Fruit fly (Drosophila melanogaster) whole organism, embryonic: ENCODE measurements around the gene CG42395.

Experiments used
- Asciz ChIP-seq: fragments of 200-800 bp; sonication (Bioruptor generic); optimal IDR thresholded peaks from 2 replicates; lab custom pipeline; 2017; ENCODE audit warnings: missing biosample characterization, mild to moderate bottlenecking, missing genetic modification characterization, missing genetic modification reagents
- Atf3 ChIP-seq: fragments of 200-800 bp; sonication (Bioruptor generic); optimal IDR thresholded peaks from 3 replicates; lab custom pipeline; 2016; ENCODE audit warnings: missing biosample characterization, missing genetic modification characterization
- Atf6 ChIP-seq: fragments of 200-800 bp; sonication (Bioruptor generic); IDR thresholded peaks from 2 replicates; pipeline ENCODE4 v1.3.6; 2022; ENCODE audit warnings: missing biosample characterization, missing genetic modification characterization
- CG10366 ChIP-seq: fragments of 200-800 bp; sonication (Bioruptor generic); IDR thresholded peaks from 2 replicates; pipeline ENCODE4 v1.3.6; 2022; ENCODE audit warnings: missing biosample characterization, missing genetic modification characterization
- CG12104 ChIP-seq: fragments of 200-800 bp; sonication (Bioruptor generic); optimal IDR thresholded peaks from 3 replicates; lab custom pipeline; 2016; ENCODE audit warnings: missing biosample characterization, missing genetic modification characterization
- CG12391 ChIP-seq: fragments of 200-800 bp; sonication (Bioruptor generic); optimal IDR thresholded peaks from 3 replicates; lab custom pipeline; 2018; ENCODE audit warnings: missing biosample characterization, mild to moderate bottlenecking, missing genetic modification characterization, moderate library complexity
- CG12744 ChIP-seq: fragments of 200-800 bp; sonication (Bioruptor generic); optimal IDR thresholded peaks from 2 replicates; lab custom pipeline; 2016; ENCODE audit warnings: missing biosample characterization, missing genetic modification characterization
- CG12942 ChIP-seq: fragments of 200-800 bp; sonication (Bioruptor generic); optimal IDR thresholded peaks from 3 replicates; lab custom pipeline; 2016; ENCODE audit warnings: missing biosample characterization, missing genetic modification characterization
- CG14050 ChIP-seq: fragments of 200-800 bp; sonication (Bioruptor generic); IDR thresholded peaks from 3 replicates; pipeline ENCODE4 v1.3.6; 2022; ENCODE audit warnings: missing biosample characterization, missing genetic modification characterization
- CG14710 ChIP-seq: fragments of 200-800 bp; sonication (Bioruptor generic); optimal IDR thresholded peaks from 3 replicates; lab custom pipeline; 2019; ENCODE audit warnings: missing biosample characterization, mild to moderate bottlenecking, missing genetic modification characterization, moderate library complexity
- CG14860 ChIP-seq: fragments of 200-800 bp; sonication (Bioruptor generic); IDR thresholded peaks from 3 replicates; pipeline ENCODE4 v1.3.6; 2022; ENCODE audit warnings: missing biosample characterization, missing genetic modification characterization; ENCODE audit not compliant: partially characterized antibody
- CG1529 ChIP-seq: fragments of 200-800 bp; sonication (Bioruptor generic); optimal IDR thresholded peaks from 3 replicates; lab custom pipeline; 2018; ENCODE audit warnings: missing biosample characterization, missing genetic modification characterization
- CG17186 ChIP-seq: fragments of 200-800 bp; sonication (Bioruptor generic); optimal IDR thresholded peaks from 3 replicates; lab custom pipeline; 2017; ENCODE audit warnings: missing biosample characterization, missing genetic modification reagents, missing genetic modification characterization
- CG1832 ChIP-seq: fragments of 200-800 bp; sonication (Bioruptor generic); optimal IDR thresholded peaks from 2 replicates; lab custom pipeline; 2017; ENCODE audit warnings: missing biosample characterization, mild to moderate bottlenecking, missing genetic modification characterization, inconsistent platforms
- CG18599 ChIP-seq: fragments of 200-800 bp; sonication (Bioruptor generic); optimal IDR thresholded peaks from 3 replicates; lab custom pipeline; 2017; ENCODE audit warnings: missing biosample characterization, missing genetic modification characterization, mild to moderate bottlenecking, moderate library complexity, missing genetic modification reagents
- CG31224 ChIP-seq: fragments of 200-800 bp; sonication (Bioruptor generic); IDR thresholded peaks from 2 replicates; pipeline ENCODE4 v1.3.6; 2022; ENCODE audit warnings: missing biosample characterization, missing genetic modification characterization
- CG32532 ChIP-seq: fragments of 200-800 bp; sonication (Bioruptor generic); IDR thresholded peaks from 2 replicates; pipeline ENCODE4 v1.3.6; 2022; ENCODE audit warnings: missing biosample characterization, missing genetic modification characterization
- CG3838 ChIP-seq: fragments of 200-800 bp; sonication (Bioruptor generic); optimal IDR thresholded peaks from 3 replicates; lab custom pipeline; 2016; ENCODE audit warnings: missing biosample characterization, missing genetic modification characterization
- CG4282 ChIP-seq: fragments of 200-800 bp; sonication (Bioruptor generic); optimal IDR thresholded peaks from 2 replicates; lab custom pipeline; 2016; ENCODE audit warnings: missing biosample characterization, missing genetic modification characterization
- CG43689 ChIP-seq: fragments of 200-800 bp; sonication (Bioruptor generic); IDR thresholded peaks from 2 replicates; pipeline ENCODE4 v1.3.6; 2022; ENCODE audit warnings: missing biosample characterization, missing genetic modification characterization
- CG4404 ChIP-seq: fragments of 200-800 bp; sonication (Bioruptor generic); IDR thresholded peaks from 2 replicates; pipeline ENCODE4 v1.3.6; 2022; ENCODE audit warnings: missing biosample characterization, missing genetic modification characterization
- CG5953 ChIP-seq: fragments of 200-800 bp; sonication (Bioruptor generic); IDR thresholded peaks from 2 replicates; pipeline ENCODE4 v1.3.6; 2022; ENCODE audit warnings: missing biosample characterization, missing genetic modification characterization
- CG7928 ChIP-seq: fragments of 200-800 bp; sonication (Bioruptor generic); optimal IDR thresholded peaks from 2 replicates; lab custom pipeline; 2017; ENCODE audit warnings: missing biosample characterization, mild to moderate bottlenecking, missing genetic modification characterization
- CG7987 ChIP-seq: fragments of 200-800 bp; sonication (Bioruptor generic); optimal IDR thresholded peaks from 2 replicates; lab custom pipeline; 2018; ENCODE audit warnings: missing biosample characterization, mild to moderate bottlenecking, missing genetic modification characterization, moderate library complexity
- CG8924 ChIP-seq: fragments of 200-800 bp; optimal IDR thresholded peaks from 3 replicates; lab custom pipeline; 2019; ENCODE audit warnings: missing biosample characterization, mild to moderate bottlenecking, missing genetic modification characterization, moderate library complexity
- CG9215 ChIP-seq: fragments of 200-800 bp; sonication (Bioruptor generic); IDR thresholded peaks from 2 replicates; pipeline ENCODE4 v1.3.6; 2022; ENCODE audit warnings: missing biosample characterization, missing genetic modification characterization
- Chrac-16 ChIP-seq: fragments of 200-800 bp; sonication (Bioruptor generic); optimal IDR thresholded peaks from 3 replicates; lab custom pipeline; 2016; ENCODE audit warnings: missing biosample characterization, missing genetic modification characterization
- Gsc ChIP-seq: fragments of 200-800 bp; sonication (Bioruptor generic); IDR thresholded peaks from 2 replicates; pipeline ENCODE4 v1.3.6; 2022; ENCODE audit warnings: missing biosample characterization, missing genetic modification characterization
- Hand ChIP-seq: fragments of 200-800 bp; sonication (Bioruptor generic); optimal IDR thresholded peaks from 2 replicates; lab custom pipeline; 2017; ENCODE audit warnings: mild to moderate bottlenecking, missing biosample characterization, missing genetic modification reagents, missing genetic modification characterization
- Hr51 ChIP-seq, 2 experiments: fragments of 200-800 bp; sonication (Bioruptor generic); optimal IDR thresholded peaks; 2 replicates in 1 of 2; 3 replicates in 1 of 2; lab custom pipeline; 2016 to 2018; ENCODE audit warnings: missing biosample characterization in 2 of 2, missing genetic modification characterization in 2 of 2, mild to moderate bottlenecking in 1 of 2, moderate library complexity in 1 of 2
- Hsf ChIP-seq: fragments of 200-800 bp; sonication (Bioruptor generic); optimal IDR thresholded peaks from 3 replicates; lab custom pipeline; 2016; ENCODE audit warnings: missing biosample characterization, missing genetic modification characterization
- NFAT ChIP-seq: fragments of 200-800 bp; sonication (Bioruptor generic); IDR thresholded peaks from 2 replicates; pipeline ENCODE4 v1.3.6; 2022; ENCODE audit warnings: missing biosample characterization, missing genetic modification characterization
- Optix ChIP-seq: fragments of 200-800 bp; sonication (Bioruptor generic); IDR thresholded peaks from 3 replicates; pipeline ENCODE4 v1.3.6; 2022; ENCODE audit warnings: missing biosample characterization, missing genetic modification characterization
- Sox102F ChIP-seq: fragments of 200-800 bp; sonication (Bioruptor generic); optimal IDR thresholded peaks from 2 replicates; lab custom pipeline; 2018; ENCODE audit warnings: missing biosample characterization, mild to moderate bottlenecking, missing genetic modification characterization, moderate library complexity
- Stat92E ChIP-seq, 3 experiments: fragments of >200 bp in 2 of 3; fragments of 200-800 bp in 1 of 3; sonication (Bioruptor generic) in 1 of 3; optimal IDR thresholded peaks; 2 replicates each; lab custom pipeline; 2017 to 2019; ENCODE audit warnings: missing biosample characterization in 3 of 3, missing genetic modification characterization in 3 of 3, mild to moderate bottlenecking in 1 of 3, moderate library complexity in 1 of 3
- fru ChIP-seq: fragments of >200 bp; optimal IDR thresholded peaks from 2 replicates; lab custom pipeline; 2017
- ftz-f1 ChIP-seq: fragments of 200-800 bp; sonication (Bioruptor generic); optimal IDR thresholded peaks from 2 replicates; lab custom pipeline; 2016; ENCODE audit warnings: missing biosample characterization, missing genetic modification characterization
- grn ChIP-seq: fragments of 200-800 bp; sonication (Bioruptor generic); optimal IDR thresholded peaks from 3 replicates; lab custom pipeline; 2017; ENCODE audit warnings: missing biosample characterization, missing genetic modification characterization
- insv ChIP-seq, 2 experiments: fragments of 200-800 bp; sonication (Bioruptor generic); optimal IDR thresholded peaks; 3 replicates each; lab custom pipeline; 2016 to 2018; ENCODE audit warnings: missing biosample characterization in 2 of 2, missing genetic modification characterization in 2 of 2
- lilli ChIP-seq: fragments of 200-800 bp; sonication (Bioruptor generic); optimal IDR thresholded peaks from 3 replicates; lab custom pipeline; 2016; ENCODE audit warnings: missing biosample characterization, missing genetic modification characterization
- mam ChIP-seq: fragments of 200-800 bp; sonication (Bioruptor generic); optimal IDR thresholded peaks from 3 replicates; lab custom pipeline; 2016; ENCODE audit warnings: missing biosample characterization, missing genetic modification characterization
- onecut ChIP-seq: fragments of 200-800 bp; sonication (Bioruptor generic); IDR thresholded peaks from 2 replicates; pipeline ENCODE4 v1.3.6; 2022; ENCODE audit warnings: missing biosample characterization, missing genetic modification characterization
- org-1 ChIP-seq: fragments of 200-800 bp; sonication (Bioruptor generic); optimal IDR thresholded peaks from 2 replicates; lab custom pipeline; 2017; ENCODE audit warnings: missing biosample characterization, missing genetic modification characterization
- p53 ChIP-seq: fragments of 200-800 bp; sonication (Bioruptor generic); optimal IDR thresholded peaks from 2 replicates; lab custom pipeline; 2016; ENCODE audit warnings: missing biosample characterization, missing genetic modification characterization
- pzg ChIP-seq: fragments of 200-800 bp; sonication (Bioruptor generic); optimal IDR thresholded peaks from 3 replicates; lab custom pipeline; 2018; ENCODE audit warnings: missing biosample characterization, mild to moderate bottlenecking, missing genetic modification characterization, moderate library complexity
- rib ChIP-seq: fragments of 200-800 bp; sonication (Bioruptor generic); IDR thresholded peaks from 2 replicates; pipeline ENCODE4 v1.3.6; 2022; ENCODE audit warnings: missing biosample characterization, missing genetic modification characterization
- sc ChIP-seq, 3 experiments: fragments of >200 bp in 2 of 3; fragments of 200-800 bp in 1 of 3; sonication (Bioruptor generic) in 1 of 3; optimal IDR thresholded peaks; 2 replicates in 2 of 3; 3 replicates in 1 of 3; lab custom pipeline; 2017; ENCODE audit warnings: mild to moderate bottlenecking in 1 of 3, missing biosample characterization in 1 of 3, missing genetic modification characterization in 1 of 3, missing genetic modification reagents in 1 of 3
- sug ChIP-seq: fragments of 200-800 bp; optimal IDR thresholded peaks from 2 replicates; lab custom pipeline; 2019; ENCODE audit warnings: missing biosample characterization, mild to moderate bottlenecking, missing genetic modification characterization, moderate library complexity
- trem ChIP-seq: fragments of 200-800 bp; optimal IDR thresholded peaks from 3 replicates; lab custom pipeline; 2019; ENCODE audit warnings: missing biosample characterization, mild to moderate bottlenecking, missing genetic modification characterization, moderate library complexity
- usp ChIP-seq: fragments of >200 bp; optimal IDR thresholded peaks from 2 replicates; lab custom pipeline; 2017; ENCODE audit warnings: missing biosample characterization, missing genetic modification characterization

CG42395 gene

dm6 chrX:9585359-9586002 lies 9.4 kb upstream of the CG42395 start, which contains the start of gene Hex-A (continued):
- TF ChIP-seq Optix (GFP tag; lab: Robert Waterston, UW) (peak; percentile 77), usp (no peak), mam (GFP tag; lab: Kevin White, UChicago) (peak; percentile 92), CG4282 (GFP tag; lab: Kevin White, UChicago) (peak; percentile 35), Chrac-16 (GFP tag; lab: Kevin White, UChicago) (peak; percentile 79), sug (peak; percentile 98), Hand (GFP tag; lab: Kevin White, UChicago) (peak; percentile 99), Gsc (peak; percentile 24; the same call in 1 of the 2 replicates), lilli (GFP tag; lab: Kevin White, UChicago) (peak; percentile 96), CG3838 (GFP tag; lab: Kevin White, UChicago) (peak; percentile 90), sc (optimal IDR thresholded peaks at IDR 0.05; lab: Kevin White, UChicago) (no peak), sc (GFP tag; optimal IDR thresholded peaks at IDR 0.05; lab: Kevin White, UChicago) (peak; percentile 92), p53 (GFP tag; lab: Kevin White, UChicago) (peak; percentile 77), Sox102F (GFP tag; lab: Kevin White, UChicago) (peak; percentile 97), CG10366 (GFP tag; lab: Robert Waterston, UW) (peak; percentile 86), insv (GFP tag; optimal IDR thresholded peaks at IDR 0.05; lab: Kevin White, UChicago) (peak; percentile 2 to 84), CG7928 (peak; percentile 79), CG1529 (GFP tag; lab: Kevin White, UChicago) (peak; percentile 96), Atf6 (peak; percentile 95), pzg (GFP tag; lab: Kevin White, UChicago) (peak; percentile 18), CG32532 (peak; percentile 92), Asciz (GFP tag; lab: Kevin White, UChicago) (peak; percentile 97), CG43689 (GFP tag; lab: Robert Waterston, UW) (peak; percentile 81), CG31224 (GFP tag; lab: Robert Waterston, UW) (peak; percentile 85), CG4404 (GFP tag; lab: Robert Waterston, UW) (peak; percentile 51), CG9215 (peak; percentile 79), CG14860 (no peak), CG8924 (tag; lab: Kevin White, UChicago) (peak; percentile 99), CG17186 (GFP tag; lab: Kevin White, UChicago) (peak; percentile 75), grn (GFP tag; lab: Kevin White, UChicago) (peak; percentile 80), onecut (GFP tag; lab: Robert Waterston, UW) (peak; percentile 94), trem (tag; lab: Kevin White, UChicago) (peak; percentile 92), CG1832 (GFP tag; lab: Kevin White, UChicago) (peak; percentile 39), fru (lab: Kevin White, UChicago) (no peak), CG12744 (peak; percentile 96), rib (GFP tag; lab: Robert Waterston, UW) (peak; percentile 95), ftz-f1 (peak; percentile 99), org-1 (GFP tag; lab: Kevin White, UChicago) (peak; percentile 96), CG14710 (peak; percentile 96), Hr51 (GFP tag; optimal IDR thresholded peaks at IDR 0.05; lab: Kevin White, UChicago) (peak; percentile 86 to 99), CG5953 (GFP tag; lab: Robert Waterston, UW) (peak; percentile 88), CG12104 (GFP tag; lab: Kevin White, UChicago) (peak; percentile 96), Hsf (GFP tag; lab: Kevin White, UChicago) (peak; percentile 96), CG12391 (peak; percentile 99), CG7987 (GFP tag; lab: Kevin White, UChicago) (peak; percentile 73), CG14050 (GFP tag; lab: Robert Waterston, UW) (peak; percentile 86), NFAT (GFP tag; lab: Robert Waterston, UW) (peak; percentile 89), Atf3 (GFP tag; lab: Kevin White, UChicago) (peak; percentile 87), CG12942 (GFP tag; lab: Kevin White, UChicago) (peak; percentile 87), CG18599 (GFP tag; lab: Kevin White, UChicago) (peak; percentile 98), Stat92E (GFP tag; optimal IDR thresholded peaks at IDR 0.05; lab: Kevin White, UChicago) (peak in 1 of 3 experiments; percentile 88)
